Worm (Caenorhabditis elegans): Measurements from ENCODE around the gene T05A8.6.

DNA sequence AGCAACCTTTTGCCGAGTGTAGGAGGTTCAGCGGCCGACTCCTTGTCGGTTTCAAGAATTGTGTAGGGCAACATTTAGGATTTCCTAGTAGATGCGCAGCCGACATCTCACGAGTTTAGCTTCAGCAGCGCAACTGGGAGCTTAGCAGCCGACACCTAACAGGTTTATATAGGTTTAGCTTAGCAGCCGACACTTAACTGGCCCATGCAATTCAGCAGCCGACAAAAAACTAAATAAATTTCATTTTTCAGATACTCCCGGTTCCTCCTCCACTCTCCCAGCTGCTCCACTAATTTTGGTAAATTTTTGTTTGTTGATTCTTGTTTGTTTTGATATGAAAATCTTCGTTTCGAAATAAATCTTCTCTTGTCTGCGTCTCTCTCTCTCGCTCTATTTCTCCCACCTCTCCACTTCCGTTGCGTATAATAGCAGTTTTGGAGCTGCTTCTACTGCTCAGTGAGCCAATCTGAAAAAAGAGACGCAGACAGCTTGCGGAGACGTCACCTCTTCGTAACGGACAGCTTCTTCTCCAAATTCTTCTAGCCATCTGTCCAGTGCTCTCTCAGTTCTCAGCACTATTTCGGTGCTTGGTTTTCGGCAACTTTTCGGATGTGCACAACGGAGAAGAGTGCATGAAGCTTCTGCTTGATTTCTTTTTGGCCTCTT, 8.6 kb upstream of the T05A8.6 start:
- no peak for TF ChIP-seq ama-1 (optimal IDR thresholded peaks at IDR 0.05)
- TF ChIP-seq tra-4 (tag; optimal IDR thresholded peaks at IDR 0.05): no peak
- TF ChIP-seq F13C5.2 (tag; optimal IDR thresholded peaks at IDR 0.05): no peak
- no peak for TF ChIP-seq hmbx-1 (tag; optimal IDR thresholded peaks at IDR 0.05)
- no peak for TF ChIP-seq tbx-11 (GFP tag; IDR thresholded peaks at IDR 0.05)
- TF ChIP-seq ets-7 (tag; optimal IDR thresholded peaks at IDR 0.05): no peak
- TF ChIP-seq ceh-36 (tag; optimal IDR thresholded peaks at IDR 0.05): no peak
- no peak for TF ChIP-seq tbx-37 (GFP tag; conservative IDR thresholded peaks at IDR 0.05)
